Fruit fly (Drosophila melanogaster): ENCODE data around the gene CG33783.

The CG33783 gene

dm6 chr3R:10082549-10083075 lies 16.0 kb downstream of the CG33783 start (continued):
- TF ChIP-seq Blimp-1 (GFP tag; optimal IDR thresholded peaks at IDR 0.05) = peak; percentile 67
- peak; percentile 65 for TF ChIP-seq CG16779 (tag; optimal IDR thresholded peaks at IDR 0.05)
- TF ChIP-seq pdm3 (GFP tag; optimal IDR thresholded peaks at IDR 0.05) = peak; percentile 87
- peak; percentile 91 for TF ChIP-seq CG6808 (GFP tag; optimal IDR thresholded peaks at IDR 0.05)
- TF ChIP-seq CG6854 (GFP tag; optimal IDR thresholded peaks at IDR 0.05) = no peak
- peak; percentile 93 for TF ChIP-seq Ets96B (tag; optimal IDR thresholded peaks at IDR 0.05)
- TF ChIP-seq svp (GFP tag) = peak; percentile 89
- TF ChIP-seq Hr4 (GFP tag; optimal IDR thresholded peaks at IDR 0.05) = peak; percentile 73

DNA sequence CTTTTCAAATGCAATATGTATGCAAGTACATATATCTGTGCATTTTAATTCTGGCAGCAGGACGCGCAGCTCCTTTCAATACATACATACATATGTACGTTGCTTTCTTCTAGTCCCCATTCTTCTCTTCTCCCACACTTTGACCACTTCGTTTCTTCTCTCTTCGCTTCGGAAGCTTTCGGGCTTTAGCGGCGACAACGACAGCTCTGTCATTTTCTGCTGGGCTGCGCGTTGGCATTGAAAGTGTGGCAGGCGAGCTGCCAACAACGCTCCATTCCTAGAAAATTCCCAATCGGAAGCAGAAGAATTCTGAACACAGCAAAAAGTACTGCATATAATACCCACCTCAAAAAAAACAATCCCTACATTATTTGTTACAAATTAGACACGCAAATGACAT lies 16.5 kb downstream of the CG33783 start:
- TF ChIP-seq Eip78C (GFP tag) (peak; percentile 56), CG31627 (GFP tag; optimal IDR thresholded peaks at IDR 0.05) (no peak), ss (GFP tag; optimal IDR thresholded peaks at IDR 0.05) (no peak), vri (GFP tag; optimal IDR thresholded peaks at IDR 0.05) (peak; percentile 37)

DNA sequence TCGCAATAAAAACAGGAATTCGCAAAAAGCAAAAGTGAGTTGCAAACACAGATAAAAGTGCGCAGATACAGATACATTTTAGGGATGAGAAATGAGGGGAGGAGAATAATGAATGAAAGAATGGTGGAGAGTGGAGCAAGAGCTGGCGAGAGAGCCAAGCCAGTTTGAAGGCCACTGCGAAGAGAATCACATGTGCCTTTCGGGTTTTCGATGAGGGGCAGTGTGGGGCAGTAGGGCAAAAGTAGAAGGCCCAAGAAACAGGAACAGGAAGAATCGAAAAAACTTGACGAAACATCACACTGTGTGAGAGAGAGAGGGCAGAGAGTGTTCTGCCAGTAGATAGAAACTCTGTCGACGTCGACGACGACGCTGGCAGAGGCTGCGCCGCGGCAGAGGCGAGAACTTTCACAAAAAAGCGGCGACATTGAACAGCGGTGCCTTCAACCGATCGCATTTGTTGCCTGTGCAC lies 17.6 kb downstream of the CG33783 start:
- TF ChIP-seq CG8632 (GFP tag; optimal IDR thresholded peaks at IDR 0.05) (no peak), svp (GFP tag) (no peak), Met (GFP tag; optimal IDR thresholded peaks at IDR 0.05) (no peak), OdsH (GFP tag; optimal IDR thresholded peaks at IDR 0.05) (no peak), eg (GFP tag; IDR thresholded peaks at IDR 0.05) (no peak), CG11762 (GFP tag; optimal IDR thresholded peaks at IDR 0.05; ENCODE audit: insufficient read depth) (no peak), Ets21C (GFP tag; optimal IDR thresholded peaks at IDR 0.05) (no peak), ss (GFP tag; optimal IDR thresholded peaks at IDR 0.05) (peak; percentile 33 to 62), CG3032 (tag; optimal IDR thresholded peaks at IDR 0.05) (peak; percentile 14), Sox14 (GFP tag; optimal IDR thresholded peaks at IDR 0.05) (no peak), CG11902 (GFP tag; optimal IDR thresholded peaks at IDR 0.05) (no peak), Sox102F (GFP tag; optimal IDR thresholded peaks at IDR 0.05) (no peak), CG6808 (GFP tag; optimal IDR thresholded peaks at IDR 0.05) (no peak), Eip78C (GFP tag) (no peak), pdm3 (GFP tag; optimal IDR thresholded peaks at IDR 0.05) (no peak), CG3919 (GFP tag; optimal IDR thresholded peaks at IDR 0.05) (no peak), achi (GFP tag; optimal IDR thresholded peaks at IDR 0.05) (no peak), Hr39 (GFP tag; optimal IDR thresholded peaks at IDR 0.05) (no peak), cyc (GFP tag; optimal IDR thresholded peaks at IDR 0.05) (no peak), CG4318 (GFP tag; optimal IDR thresholded peaks at IDR 0.05) (no peak), Ets96B (tag; optimal IDR thresholded peaks at IDR 0.05) (peak; percentile 12), CG16779 (tag; optimal IDR thresholded peaks at IDR 0.05) (no peak), CG31627 (GFP tag; optimal IDR thresholded peaks at IDR 0.05) (no peak), CG7368 (GFP tag; optimal IDR thresholded peaks at IDR 0.05) (no peak), topi (GFP tag; optimal IDR thresholded peaks at IDR 0.05) (no peak), CG8119 (GFP tag; IDR thresholded peaks at IDR 0.05) (no peak), CG6854 (GFP tag; optimal IDR thresholded peaks at IDR 0.05) (no peak), Eip93F (GFP tag; optimal IDR thresholded peaks at IDR 0.05) (peak; percentile 13), Lpt (GFP tag; optimal IDR thresholded peaks at IDR 0.05) (no peak), Hr38 (GFP tag; optimal IDR thresholded peaks at IDR 0.05) (no peak), esn (GFP tag; optimal IDR thresholded peaks at IDR 0.05) (no peak), Blimp-1 (GFP tag; optimal IDR thresholded peaks at IDR 0.05) (peak; percentile 30), dac (GFP tag; optimal IDR thresholded peaks at IDR 0.05) (no peak), acj6 (GFP tag; optimal IDR thresholded peaks at IDR 0.05) (no peak), CG8319 (GFP tag; optimal IDR thresholded peaks at IDR 0.05) (no peak), CG1621 (tag; optimal IDR thresholded peaks at IDR 0.05) (no peak), dsx (GFP tag; optimal IDR thresholded peaks at IDR 0.05; ENCODE audit: poor library complexity, severe bottlenecking) (peak; percentile 62), CG10631 (GFP tag; optimal IDR thresholded peaks at IDR 0.05) (no peak), CG10669 (GFP tag; optimal IDR thresholded peaks at IDR 0.05) (no peak), CG6276 (GFP tag; optimal IDR thresholded peaks at IDR 0.05) (no peak), Hr4 (GFP tag; optimal IDR thresholded peaks at IDR 0.05) (no peak), lz (GFP tag; optimal IDR thresholded peaks at IDR 0.05) (no peak), CG9139 (GFP tag; optimal IDR thresholded peaks at IDR 0.05) (no peak), Gug (GFP tag; IDR thresholded peaks at IDR 0.05) (no peak), Smox (GFP tag; optimal IDR thresholded peaks at IDR 0.05) (no peak)

Measured in whole organism, prepupa.